Fruit fly (Drosophila melanogaster) whole organism, embryonic: ENCODE results near the gene CG11842.

ENCODE experiments used
- Ada2b ChIP-seq: fragments of 200-800 bp; sonication (Bioruptor generic); IDR thresholded peaks from 2 replicates; pipeline ENCODE4 v1.3.6; 2022; ENCODE audit warnings: missing biosample characterization, missing genetic modification characterization
- Antp ChIP-seq: fragments of 200-800 bp; sonication (Bioruptor generic); optimal IDR thresholded peaks from 3 replicates; lab custom pipeline; 2016; ENCODE audit warnings: missing biosample characterization, missing genetic modification characterization
- Atf3 ChIP-seq: fragments of 200-800 bp; sonication (Bioruptor generic); optimal IDR thresholded peaks from 3 replicates; lab custom pipeline; 2016; ENCODE audit warnings: missing biosample characterization, missing genetic modification characterization
- CG10366 ChIP-seq: fragments of 200-800 bp; sonication (Bioruptor generic); IDR thresholded peaks from 2 replicates; pipeline ENCODE4 v1.3.6; 2022; ENCODE audit warnings: missing biosample characterization, missing genetic modification characterization
- CG10654 ChIP-seq: fragments of 200-800 bp; sonication (Bioruptor generic); optimal IDR thresholded peaks from 2 replicates; lab custom pipeline; 2016; ENCODE audit warnings: missing biosample characterization, missing genetic modification characterization
- CG10979 ChIP-seq: fragments of 200-800 bp; sonication (Bioruptor generic); optimal IDR thresholded peaks from 2 replicates; lab custom pipeline; 2018; ENCODE audit warnings: missing biosample characterization, mild to moderate bottlenecking, missing genetic modification characterization, moderate library complexity
- CG11696 ChIP-seq: fragments of 200-800 bp; sonication (Bioruptor generic); IDR thresholded peaks from 2 replicates; pipeline ENCODE4 v1.3.6; 2022; ENCODE audit warnings: missing biosample characterization, missing genetic modification characterization
- CG12299 ChIP-seq: fragments of 200-800 bp; sonication (Bioruptor generic); optimal IDR thresholded peaks from 2 replicates; lab custom pipeline; 2018; ENCODE audit warnings: missing biosample characterization, mild to moderate bottlenecking, missing genetic modification characterization
- CG13123 ChIP-seq: fragments of 200-800 bp; sonication (Bioruptor generic); optimal IDR thresholded peaks from 2 replicates; lab custom pipeline; 2016; ENCODE audit warnings: missing biosample characterization, missing genetic modification characterization
- CG13296 ChIP-seq: fragments of 200-800 bp; sonication (Bioruptor generic); optimal IDR thresholded peaks from 3 replicates; lab custom pipeline; 2018; ENCODE audit warnings: missing biosample characterization, mild to moderate bottlenecking, missing genetic modification characterization
- CG14050 ChIP-seq: fragments of 200-800 bp; sonication (Bioruptor generic); IDR thresholded peaks from 3 replicates; pipeline ENCODE4 v1.3.6; 2022; ENCODE audit warnings: missing biosample characterization, missing genetic modification characterization
- CG14667 ChIP-seq: fragments of 200-800 bp; sonication (Bioruptor generic); IDR thresholded peaks from 2 replicates; pipeline ENCODE4 v1.3.6; 2022; ENCODE audit warnings: missing biosample characterization, missing genetic modification characterization
- CG1529 ChIP-seq: fragments of 200-800 bp; sonication (Bioruptor generic); optimal IDR thresholded peaks from 3 replicates; lab custom pipeline; 2018; ENCODE audit warnings: missing biosample characterization, missing genetic modification characterization
- CG16779 ChIP-seq: fragments of 200-800 bp; sonication (Bioruptor generic); IDR thresholded peaks from 2 replicates; pipeline ENCODE4 v1.3.6; 2022; ENCODE audit warnings: missing biosample characterization, missing genetic modification characterization
- CG1792 ChIP-seq: fragments of 200-800 bp; sonication (Bioruptor generic); optimal IDR thresholded peaks from 2 replicates; lab custom pipeline; 2016; ENCODE audit warnings: missing biosample characterization, missing genetic modification characterization
- CG34376 ChIP-seq: fragments of 200-800 bp; sonication (Bioruptor generic); optimal IDR thresholded peaks from 2 replicates; lab custom pipeline; 2018; ENCODE audit warnings: missing biosample characterization, mild to moderate bottlenecking, missing genetic modification characterization
- CG3838 ChIP-seq: fragments of 200-800 bp; sonication (Bioruptor generic); optimal IDR thresholded peaks from 3 replicates; lab custom pipeline; 2016; ENCODE audit warnings: missing biosample characterization, missing genetic modification characterization
- CG4820 ChIP-seq: fragments of 200-800 bp; sonication (Bioruptor generic); optimal IDR thresholded peaks from 3 replicates; lab custom pipeline; 2016; ENCODE audit warnings: missing biosample characterization, missing genetic modification characterization
- CG4854 ChIP-seq: fragments of 200-800 bp; sonication (Bioruptor generic); optimal IDR thresholded peaks from 2 replicates; lab custom pipeline; 2016; ENCODE audit warnings: missing biosample characterization, missing genetic modification characterization, inconsistent platforms
- CG6791 ChIP-seq: fragments of 200-800 bp; sonication (Bioruptor generic); IDR thresholded peaks from 3 replicates; pipeline ENCODE4 v1.3.6; 2022; ENCODE audit warnings: missing biosample characterization, missing genetic modification characterization; ENCODE audit not compliant: partially characterized antibody
- CG7745 ChIP-seq: fragments of 200-800 bp; sonication (Bioruptor generic); optimal IDR thresholded peaks from 2 replicates; lab custom pipeline; 2018; ENCODE audit warnings: missing biosample characterization, mild to moderate bottlenecking, missing genetic modification characterization, moderate library complexity
- CG8944 ChIP-seq: fragments of 200-800 bp; sonication (Bioruptor generic); optimal IDR thresholded peaks from 3 replicates; lab custom pipeline; 2016; ENCODE audit warnings: missing biosample characterization, missing genetic modification characterization
- CG9215 ChIP-seq: fragments of 200-800 bp; sonication (Bioruptor generic); IDR thresholded peaks from 2 replicates; pipeline ENCODE4 v1.3.6; 2022; ENCODE audit warnings: missing biosample characterization, missing genetic modification characterization
- Dfd ChIP-seq, 2 experiments: fragments of >200 bp; optimal IDR thresholded peaks; 2 replicates each; lab custom pipeline; 2017; ENCODE audit warnings: missing biosample characterization in 2 of 2, missing genetic modification characterization in 2 of 2
- Eip74EF ChIP-seq, 2 experiments: fragments of 200-800 bp in 1 of 2; fragments of >200 bp in 1 of 2; sonication (Bioruptor generic) in 1 of 2; optimal IDR thresholded peaks; 2 replicates each; lab custom pipeline; 2017 to 2019; ENCODE audit warnings: missing biosample characterization in 2 of 2, missing genetic modification characterization in 2 of 2, mild to moderate bottlenecking in 1 of 2, moderate library complexity in 1 of 2
- HLH4C ChIP-seq: fragments of 200-800 bp; sonication (Bioruptor generic); IDR thresholded peaks from 3 replicates; pipeline ENCODE4 v1.3.6; 2022; ENCODE audit warnings: missing biosample characterization, missing genetic modification characterization; ENCODE audit not compliant: partially characterized antibody
- Jarid2 ChIP-seq: fragments of 200-800 bp; sonication (Bioruptor generic); optimal IDR thresholded peaks from 3 replicates; lab custom pipeline; 2017; ENCODE audit warnings: mild to moderate bottlenecking, missing biosample characterization, missing genetic modification reagents, missing genetic modification characterization
- Scr ChIP-seq: fragments of 200-800 bp; sonication (Bioruptor generic); IDR thresholded peaks from 2 replicates; pipeline ENCODE4 v1.3.6; 2022; ENCODE audit warnings: missing biosample characterization, missing genetic modification characterization; ENCODE audit not compliant: partially characterized antibody
- TFAM ChIP-seq: fragments of 200-800 bp; sonication (Bioruptor generic); optimal IDR thresholded peaks from 2 replicates; lab custom pipeline; 2017; ENCODE audit warnings: missing biosample characterization, missing genetic modification characterization, inconsistent platforms
- YL-1 ChIP-seq: fragments of 200-800 bp; sonication (Bioruptor generic); optimal IDR thresholded peaks from 3 replicates; lab custom pipeline; 2017; ENCODE audit warnings: missing biosample characterization, mild to moderate bottlenecking, missing genetic modification characterization
- al ChIP-seq: fragments of 200-800 bp; sonication (Bioruptor generic); IDR thresholded peaks from 2 replicates; pipeline ENCODE4 v1.3.6; 2022; ENCODE audit warnings: missing biosample characterization, missing genetic modification characterization
- ato ChIP-seq: fragments of 200-800 bp; sonication (Bioruptor generic); IDR thresholded peaks from 2 replicates; pipeline ENCODE4 v1.3.6; 2022; ENCODE audit warnings: missing biosample characterization, missing genetic modification characterization; ENCODE audit not compliant: partially characterized antibody
- dimm ChIP-seq: fragments of 200-800 bp; sonication (Bioruptor generic); IDR thresholded peaks from 2 replicates; pipeline ENCODE4 v1.3.6; 2022; ENCODE audit warnings: missing biosample characterization, missing genetic modification characterization
- ewg ChIP-seq: fragments of 200-800 bp; sonication (Bioruptor generic); optimal IDR thresholded peaks from 3 replicates; lab custom pipeline; 2017; ENCODE audit warnings: mild to moderate bottlenecking, missing biosample characterization, missing genetic modification reagents, missing genetic modification characterization
- eyg ChIP-seq: fragments of 200-800 bp; sonication (Bioruptor generic); optimal IDR thresholded peaks from 3 replicates; lab custom pipeline; 2016; ENCODE audit warnings: missing biosample characterization, missing genetic modification characterization
- ham ChIP-seq: fragments of 200-800 bp; sonication (Bioruptor generic); IDR thresholded peaks from 2 replicates; pipeline ENCODE4 v1.3.6; 2022; ENCODE audit warnings: missing biosample characterization, missing genetic modification characterization
- hkb ChIP-seq, 2 experiments: fragments of 200-800 bp in 1 of 2; fragments of >200 bp in 1 of 2; sonication (Bioruptor generic) in 1 of 2; IDR thresholded peaks in 1 of 2; optimal IDR thresholded peaks in 1 of 2; 2 replicates each; pipeline versions ENCODE4 v1.3.6 to Lab custom; 2017 to 2022; ENCODE audit warnings: missing biosample characterization in 1 of 2, missing genetic modification characterization in 1 of 2
- jigr1 ChIP-seq: fragments of 200-800 bp; sonication (Bioruptor generic); IDR thresholded peaks from 3 replicates; pipeline ENCODE4 v1.3.6; 2022; ENCODE audit warnings: missing biosample characterization, missing genetic modification characterization
- jumu ChIP-seq: fragments of 200-800 bp; sonication (Bioruptor generic); optimal IDR thresholded peaks from 3 replicates; lab custom pipeline; 2016; ENCODE audit warnings: missing biosample characterization, missing genetic modification characterization
- pan ChIP-seq, 4 experiments: fragments of >200 bp in 3 of 4; fragments of 200-800 bp in 1 of 4; sonication (Bioruptor generic) in 1 of 4; optimal IDR thresholded peaks in 3 of 4; IDR thresholded peaks in 1 of 4; 2 replicates each; pipeline versions ENCODE4 v1.3.6 to Lab custom; 2017 to 2022; ENCODE audit warnings: missing biosample characterization in 2 of 4, missing genetic modification characterization in 2 of 4, mixed read lengths in 1 of 4
- phol ChIP-seq: fragments of 200-800 bp; sonication (Bioruptor generic); optimal IDR thresholded peaks from 3 replicates; lab custom pipeline; 2018; ENCODE audit warnings: missing biosample characterization, mild to moderate bottlenecking, missing genetic modification characterization, moderate library complexity
- schlank ChIP-seq: fragments of 200-800 bp; sonication (Bioruptor generic); optimal IDR thresholded peaks from 2 replicates; lab custom pipeline; 2018; ENCODE audit warnings: missing biosample characterization, mild to moderate bottlenecking, missing genetic modification characterization
- seq ChIP-seq: fragments of 200-800 bp; sonication (Bioruptor generic); IDR thresholded peaks from 2 replicates; pipeline ENCODE4 v1.3.6; 2022; ENCODE audit warnings: missing biosample characterization, missing genetic modification characterization
- sisA ChIP-seq: fragments of 200-800 bp; sonication (Bioruptor generic); IDR thresholded peaks from 2 replicates; pipeline ENCODE4 v1.3.6; 2022; ENCODE audit warnings: missing biosample characterization, missing genetic modification characterization
- tio ChIP-seq: fragments of 200-800 bp; sonication (Bioruptor generic); optimal IDR thresholded peaks from 2 replicates; lab custom pipeline; 2017; ENCODE audit warnings: missing biosample characterization, missing genetic modification characterization, inconsistent platforms
- tll ChIP-seq, 2 experiments: fragments of 200-800 bp in 1 of 2; fragments of >200 bp in 1 of 2; sonication (Bioruptor generic) in 1 of 2; optimal IDR thresholded peaks; 2 replicates each; lab custom pipeline; 2017 to 2019; ENCODE audit warnings: missing biosample characterization in 2 of 2, missing genetic modification characterization in 2 of 2, mild to moderate bottlenecking in 1 of 2, moderate library complexity in 1 of 2
- tup ChIP-seq: fragments of 200-800 bp; sonication (Bioruptor generic); optimal IDR thresholded peaks from 2 replicates; lab custom pipeline; 2016; ENCODE audit warnings: missing biosample characterization, mild to moderate bottlenecking, missing genetic modification characterization, moderate library complexity
- wek ChIP-seq: fragments of 200-800 bp; sonication (Bioruptor generic); optimal IDR thresholded peaks from 3 replicates; lab custom pipeline; 2018; ENCODE audit warnings: missing biosample characterization, mild to moderate bottlenecking, missing genetic modification characterization, moderate library complexity

CG11842 gene

dm6 chr3R:29038960-29039581, 13.4 kb upstream of the CG11842 start, which contains the start of the genes Slu7 and Pkc98E (continued):
- TF ChIP-seq CG9215 (GFP tag; lab: Robert Waterston, UW) = peak; percentile 65
- no peak for TF ChIP-seq hkb (optimal IDR thresholded peaks at IDR 0.05; lab: Kevin White, UChicago)
- TF ChIP-seq hkb (GFP tag; IDR thresholded peaks at IDR 0.05; lab: Robert Waterston, UW) = no peak; the same call in 1 of the 2 replicates
- TF ChIP-seq jigr1 = no peak
- peak; percentile 13; the same call in 1 of the 2 replicates for TF ChIP-seq Ada2b (GFP tag; lab: Robert Waterston, UW)
- TF ChIP-seq CG10366 (GFP tag; lab: Robert Waterston, UW) = peak; percentile 46
- peak; percentile 48 for TF ChIP-seq CG1792 (GFP tag; lab: Kevin White, UChicago)
- no peak for TF ChIP-seq wek (GFP tag; lab: Kevin White, UChicago)
- no peak for TF ChIP-seq CG4820 (GFP tag; lab: Kevin White, UChicago)
- TF ChIP-seq dimm (GFP tag; lab: Robert Waterston, UW) = no peak
- peak; percentile 48; the same call in 1 of the 2 replicates for TF ChIP-seq al (GFP tag; lab: Robert Waterston, UW)
- peak; percentile 57 for TF ChIP-seq CG8944 (GFP tag; lab: Kevin White, UChicago)
- peak; percentile 25; the same call in 1 of the 3 replicates for TF ChIP-seq CG14050 (GFP tag; lab: Robert Waterston, UW)
- peak; percentile 71 for TF ChIP-seq ewg (GFP tag; lab: Kevin White, UChicago)
- TF ChIP-seq CG7745 (tag; lab: Kevin White, UChicago) = peak; percentile 80
- TF ChIP-seq CG6791 (GFP tag; lab: Robert Waterston, UW) = peak; percentile 95
- TF ChIP-seq CG14667 = 0 out of 2 replicates have a peak, but pooled peaks have one; percentile 12
- TF ChIP-seq CG10654 (GFP tag; lab: Kevin White, UChicago) = peak; percentile 52
- TF ChIP-seq CG34376 (GFP tag; lab: Kevin White, UChicago) = peak; percentile 68
- TF ChIP-seq Eip74EF (GFP tag; optimal IDR thresholded peaks at IDR 0.05; lab: Kevin White, UChicago) = no peak
- TF ChIP-seq CG11696 (GFP tag; lab: Robert Waterston, UW) = no peak
- TF ChIP-seq CG13123 (GFP tag; lab: Kevin White, UChicago) = peak; percentile 29
- peak; percentile 46 for TF ChIP-seq jumu (GFP tag; lab: Kevin White, UChicago)
- TF ChIP-seq Antp (GFP tag; lab: Kevin White, UChicago) = peak; percentile 79
- no peak for TF ChIP-seq seq (GFP tag; lab: Robert Waterston, UW)
- no peak for TF ChIP-seq tll (GFP tag; optimal IDR thresholded peaks at IDR 0.05; lab: Kevin White, UChicago)
- no peak for TF ChIP-seq ham (GFP tag; lab: Robert Waterston, UW)
- TF ChIP-seq pan (optimal IDR thresholded peaks at IDR 0.05; lab: Kevin White, UChicago) = no peak
- TF ChIP-seq pan (GFP tag; optimal IDR thresholded peaks at IDR 0.05 in 1 of 2, IDR thresholded peaks at IDR 0.05 in 1 of 2) = no peak
- TF ChIP-seq CG1529 = no peak
- TF ChIP-seq tio (GFP tag; lab: Kevin White, UChicago) = no peak
- peak; percentile 82 for TF ChIP-seq ato (GFP tag; lab: Robert Waterston, UW)
- TF ChIP-seq YL-1 = peak; percentile 49
- TF ChIP-seq CG12299 (tag; lab: Kevin White, UChicago) = peak; percentile 22
- TF ChIP-seq phol (tag; lab: Kevin White, UChicago) = peak; percentile 63
- TF ChIP-seq CG10979 (tag; lab: Kevin White, UChicago) = no peak
- no peak for TF ChIP-seq Atf3 (GFP tag; lab: Kevin White, UChicago)
- TF ChIP-seq Jarid2 (GFP tag; lab: Kevin White, UChicago) = no peak
- peak; percentile 62 for TF ChIP-seq CG4854 (GFP tag; lab: Kevin White, UChicago)
- peak; percentile 87 for TF ChIP-seq HLH4C
- TF ChIP-seq Scr (GFP tag; lab: Robert Waterston, UW) = peak; percentile 89
- peak; percentile 5 for TF ChIP-seq tup (GFP tag; lab: Kevin White, UChicago)
- no peak for TF ChIP-seq TFAM (GFP tag; lab: Kevin White, UChicago)
- peak; percentile 10 for TF ChIP-seq CG13296 (GFP tag; lab: Kevin White, UChicago)
- peak; percentile 64; the same call in 1 of the 2 replicates for TF ChIP-seq CG16779 (GFP tag; lab: Robert Waterston, UW)
- TF ChIP-seq schlank (tag; lab: Kevin White, UChicago) = peak; percentile 10
- TF ChIP-seq eyg = peak; percentile 45
- TF ChIP-seq sisA (GFP tag; lab: Robert Waterston, UW) = peak; percentile 60
- TF ChIP-seq Dfd (GFP tag; optimal IDR thresholded peaks at IDR 0.05; lab: Kevin White, UChicago) = no peak
- TF ChIP-seq CG3838 (GFP tag; lab: Kevin White, UChicago) = no peak
